Worm (Caenorhabditis elegans): Measurements from ENCODE around the gene fbxa-160.

ce11 chrII:1648768-1649167 is 24.3 kb upstream of the fbxa-160 start, which contains the start of gene fbxb-21:
- TF ChIP-seq nhr-12 (tag; optimal IDR thresholded peaks at IDR 0.05) = no peak
- no peak for TF ChIP-seq egl-27 (tag; optimal IDR thresholded peaks at IDR 0.05)
- no peak for TF ChIP-seq elt-3 (tag; optimal IDR thresholded peaks at IDR 0.05)

Measured in whole organism, L2 larva.